Worm (Caenorhabditis elegans): Measurements from ENCODE around the gene ncs-7.

Gene ncs-7

DNA sequence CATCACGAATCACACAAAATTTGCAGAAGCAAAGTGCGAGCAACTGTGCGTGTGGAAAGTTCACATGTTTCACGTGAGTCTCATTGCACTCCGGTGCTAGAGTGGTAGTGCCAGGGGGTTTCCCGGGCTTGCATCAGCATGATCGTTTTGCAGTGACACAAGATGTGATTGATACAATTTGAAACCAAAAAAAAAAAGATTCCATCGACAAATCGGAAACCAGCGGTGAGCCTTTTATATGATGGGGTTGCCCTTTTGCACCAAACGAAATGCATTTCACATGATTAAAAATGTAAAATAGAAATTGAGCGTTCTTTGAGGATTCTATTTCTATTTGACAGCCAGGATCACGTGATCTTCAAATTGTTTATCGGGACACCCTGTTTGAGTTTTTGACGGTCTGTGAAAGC lies 22.0 kb downstream of the ncs-7 start (continued):
- TF ChIP-seq mdl-1 (tag; optimal IDR thresholded peaks at IDR 0.05) (peak; percentile 16 to 75), dmd-9 (GFP tag; IDR thresholded peaks at IDR 0.05) (no peak), R02D3.7 (tag; optimal IDR thresholded peaks at IDR 0.05) (no peak), dve-1 (tag; optimal IDR thresholded peaks at IDR 0.05; ENCODE audit: insufficient read depth) (peak; percentile 73), unc-130 (GFP tag; optimal IDR thresholded peaks at IDR 0.05) (no peak), pqm-1 (tag; optimal IDR thresholded peaks at IDR 0.05) (no peak)

DNA sequence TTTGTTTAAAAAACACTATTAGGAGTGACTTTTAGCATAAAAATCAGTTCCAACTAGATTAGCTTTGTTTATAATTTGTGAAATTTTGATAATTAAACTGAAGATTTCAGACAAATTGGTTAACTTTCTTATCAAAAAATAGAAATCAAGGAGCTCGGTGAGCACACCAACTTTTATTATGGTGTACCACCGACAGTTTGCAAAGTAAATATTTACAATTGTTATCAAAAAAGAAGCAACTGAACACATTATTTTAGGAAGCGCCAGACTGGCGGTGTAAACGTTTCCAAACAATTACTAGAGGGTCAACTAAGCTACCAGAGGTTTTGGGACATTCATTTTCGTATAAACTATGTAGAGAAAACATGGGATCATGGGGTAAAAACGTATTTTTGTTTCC lies 23.2 kb downstream of the ncs-7 start:
- TF ChIP-seq fos-1 (tag; optimal IDR thresholded peaks at IDR 0.05) = no peak
- no peak for TF ChIP-seq F10B5.3 (tag; optimal IDR thresholded peaks at IDR 0.05)
- TF ChIP-seq spr-3 (GFP tag; optimal IDR thresholded peaks at IDR 0.05) = no peak
- no peak for TF ChIP-seq aha-1 (tag)
- no peak for TF ChIP-seq tag-97 (GFP tag; IDR thresholded peaks at IDR 0.05)
- TF ChIP-seq daf-16 (GFP tag; optimal IDR thresholded peaks at IDR 0.05) = no peak
- peak; percentile 98 for TF ChIP-seq daf-16 (tag; optimal IDR thresholded peaks at IDR 0.05)
- no peak for TF ChIP-seq F49E8.2 (tag; optimal IDR thresholded peaks at IDR 0.05; ENCODE audit: borderline replicate concordance)
- no peak for TF ChIP-seq unc-39 (tag; optimal IDR thresholded peaks at IDR 0.05)
- TF ChIP-seq nhr-28 (tag; optimal IDR thresholded peaks at IDR 0.05) = peak; percentile 17
- no peak for TF ChIP-seq sdz-12 (GFP tag; optimal IDR thresholded peaks at IDR 0.05)
- TF ChIP-seq ceh-82 (tag; optimal IDR thresholded peaks at IDR 0.05) = no peak
- TF ChIP-seq zip-2 (tag; optimal IDR thresholded peaks at IDR 0.05) = no peak
- peak; percentile 31 for TF ChIP-seq hlh-11 (tag; optimal IDR thresholded peaks at IDR 0.05)
- TF ChIP-seq set-16 (GFP tag; IDR thresholded peaks at IDR 0.05) = no peak
- no peak for TF ChIP-seq nhr-237 (tag; optimal IDR thresholded peaks at IDR 0.05)
- TF ChIP-seq mxl-3 (GFP tag; optimal IDR thresholded peaks at IDR 0.05) = no peak

DNA sequence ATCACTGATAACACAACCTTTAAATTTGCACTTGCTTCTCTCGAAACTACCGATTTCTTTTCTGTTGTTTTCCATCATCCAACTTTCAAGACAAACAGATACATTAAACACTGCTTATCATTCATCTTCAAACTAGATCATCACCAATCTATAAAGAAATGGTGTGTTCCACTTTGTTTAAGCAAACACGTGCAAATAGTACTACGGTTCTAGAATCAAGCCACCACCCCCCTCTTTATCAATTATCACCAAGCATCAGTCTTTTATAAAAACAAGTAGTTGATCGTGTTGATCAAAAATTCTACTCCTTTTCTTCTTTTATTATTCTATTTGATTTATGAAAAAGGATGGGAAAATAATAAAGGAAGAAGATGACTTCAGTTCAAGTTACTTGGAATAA lies 24.1 kb downstream of the ncs-7 start:
- no peak for TF ChIP-seq daf-12 (tag; optimal IDR thresholded peaks at IDR 0.05)
- TF ChIP-seq lim-7 (GFP tag; IDR thresholded peaks at IDR 0.05) = no peak
- no peak for TF ChIP-seq madf-5 (GFP tag; IDR thresholded peaks at IDR 0.05)
- no peak for TF ChIP-seq ces-1 (GFP tag; optimal IDR thresholded peaks at IDR 0.05)
- no peak for TF ChIP-seq F37D6.2 (tag; optimal IDR thresholded peaks at IDR 0.05)
- TF ChIP-seq hlh-30 (tag; optimal IDR thresholded peaks at IDR 0.05; ENCODE audit: insufficient read depth) = peak; percentile 76
- TF ChIP-seq F10B5.3 (tag; optimal IDR thresholded peaks at IDR 0.05) = no peak
- no peak for TF ChIP-seq nhr-76 (tag; optimal IDR thresholded peaks at IDR 0.05)
- no peak for TF ChIP-seq pqm-1 (tag; optimal IDR thresholded peaks at IDR 0.05)
- peak; percentile 27 for TF ChIP-seq mxl-3 (GFP tag; optimal IDR thresholded peaks at IDR 0.05)
- TF ChIP-seq arid-1 (GFP tag; conservative IDR thresholded peaks at IDR 0.05) = no peak
- peak; percentile 47 for TF ChIP-seq mep-1 (tag; optimal IDR thresholded peaks at IDR 0.05)
- TF ChIP-seq mdl-1 (tag; optimal IDR thresholded peaks at IDR 0.05) = peak; percentile 18 to 80
- TF ChIP-seq nhr-28 (tag; optimal IDR thresholded peaks at IDR 0.05) = peak; percentile 38
- TF ChIP-seq set-16 (GFP tag; IDR thresholded peaks at IDR 0.05) = no peak
- no peak for TF ChIP-seq T26A8.4 (GFP tag; IDR thresholded peaks at IDR 0.05)
- no peak for TF ChIP-seq mxl-2 (GFP tag; conservative IDR thresholded peaks at IDR 0.05)
- no peak for TF ChIP-seq nhr-10 (tag; optimal IDR thresholded peaks at IDR 0.05)
- TF ChIP-seq lin-15B (tag; optimal IDR thresholded peaks at IDR 0.05) = no peak
- TF ChIP-seq jun-1 (tag; optimal IDR thresholded peaks at IDR 0.05) = no peak
- TF ChIP-seq saeg-2 (GFP tag; IDR thresholded peaks at IDR 0.05) = no peak
- no peak for TF ChIP-seq tag-97 (GFP tag; IDR thresholded peaks at IDR 0.05)
- no peak for TF ChIP-seq cey-2 (tag; optimal IDR thresholded peaks at IDR 0.05; ENCODE audit: borderline replicate concordance, insufficient read depth)
- TF ChIP-seq lsy-2 (tag; optimal IDR thresholded peaks at IDR 0.05) = no peak
- no peak for TF ChIP-seq lin-29 (GFP tag; IDR thresholded peaks at IDR 0.05)
- TF ChIP-seq ctbp-1 (GFP tag; IDR thresholded peaks at IDR 0.05) = no peak
- TF ChIP-seq daf-19 (GFP tag; conservative IDR thresholded peaks at IDR 0.05) = no peak
- no peak for TF ChIP-seq ZK546.5 (tag; optimal IDR thresholded peaks at IDR 0.05)
- no peak for TF ChIP-seq zip-2 (tag; optimal IDR thresholded peaks at IDR 0.05)
- TF ChIP-seq dve-1 (tag; optimal IDR thresholded peaks at IDR 0.05; ENCODE audit: insufficient read depth) = peak; percentile 54
- peak; percentile 47; the same call in 1 of the 2 replicates for TF ChIP-seq php-3 (GFP tag; IDR thresholded peaks at IDR 0.05)
- TF ChIP-seq nhr-48 (tag; optimal IDR thresholded peaks at IDR 0.05) = peak; percentile 15
- no peak for TF ChIP-seq ceh-82 (tag; optimal IDR thresholded peaks at IDR 0.05)
- TF ChIP-seq unc-130 (GFP tag; optimal IDR thresholded peaks at IDR 0.05) = no peak
- no peak for TF ChIP-seq sdz-12 (GFP tag; optimal IDR thresholded peaks at IDR 0.05)
- TF ChIP-seq unc-39 (tag; optimal IDR thresholded peaks at IDR 0.05) = no peak
- no peak for TF ChIP-seq dpl-1 (GFP tag; optimal IDR thresholded peaks at IDR 0.05)
- no peak for TF ChIP-seq zip-11 (GFP tag; IDR thresholded peaks at IDR 0.05)
